Fruit fly (Drosophila melanogaster): ENCODE results near the gene CG45690.
A peak's percentile ranks its signal among the peaks of the same experiment; 100 is the strongest.

CG45690 gene

DNA sequence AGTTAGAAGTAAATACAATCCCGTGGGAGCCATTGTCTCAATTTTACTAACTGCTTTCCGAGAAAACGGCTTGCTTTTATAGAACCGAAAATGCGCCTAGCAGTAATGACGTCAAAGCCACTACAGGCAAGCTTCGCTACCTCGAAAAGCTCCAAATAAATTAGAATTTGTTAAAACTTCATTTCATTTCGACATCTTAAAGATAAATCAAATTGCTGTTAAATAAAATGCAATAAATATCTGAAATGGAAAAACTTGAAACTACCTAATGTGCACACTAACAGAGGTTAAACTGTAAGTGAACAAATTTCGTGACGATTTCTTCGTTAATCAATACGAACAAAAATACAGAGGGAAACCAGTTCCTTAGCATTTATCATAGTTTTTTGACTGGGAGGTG lies 39.9 kb downstream of the CG45690 start, which contains the start of gene CG7300 (continued):
- TF ChIP-seq CG10543 (GFP tag; optimal IDR thresholded peaks at IDR 0.05) (no peak), onecut (GFP tag; IDR thresholded peaks at IDR 0.05) (no peak), Doc3 (GFP tag; IDR thresholded peaks at IDR 0.05; ENCODE audit: partially characterized antibody) (no peak), wdn (GFP tag; IDR thresholded peaks at IDR 0.05) (0 out of 2 replicates have a peak, but pooled peaks have one; percentile 43), toy (GFP tag; IDR thresholded peaks at IDR 0.05) (no peak), Myb (GFP tag; optimal IDR thresholded peaks at IDR 0.05) (peak; percentile 3), CG11456 (GFP tag; IDR thresholded peaks at IDR 0.05) (peak; percentile 76), CG1024 (GFP tag; IDR thresholded peaks at IDR 0.05) (no peak), CG7987 (GFP tag; optimal IDR thresholded peaks at IDR 0.05) (no peak), Xrp1 (GFP tag; IDR thresholded peaks at IDR 0.05) (peak; percentile 68), psq (GFP tag; optimal IDR thresholded peaks at IDR 0.05) (no peak), cato (GFP tag; optimal IDR thresholded peaks at IDR 0.05; ENCODE audit: borderline replicate concordance) (peak; percentile 5), BEAF-32 (GFP tag; optimal IDR thresholded peaks at IDR 0.05) (no peak), Ssrp (tag; optimal IDR thresholded peaks at IDR 0.05) (peak; percentile 39), croc (GFP tag; conservative IDR thresholded peaks at IDR 0.05) (no peak; the same call in 2 of the 3 replicates), Atf6 (GFP tag; IDR thresholded peaks at IDR 0.05) (peak; percentile 68; the same call in 1 of the 2 replicates), CG11696 (GFP tag; IDR thresholded peaks at IDR 0.05) (peak; percentile 38; the same call in 1 of the 2 replicates), CG31388 (GFP tag; optimal IDR thresholded peaks at IDR 0.05) (peak; percentile 27), CG1792 (GFP tag; optimal IDR thresholded peaks at IDR 0.05) (no peak), zfh1 (GFP tag; IDR thresholded peaks at IDR 0.05) (peak; percentile 50; the same call in 2 of the 3 replicates), crol (GFP tag; IDR thresholded peaks at IDR 0.05) (no peak), crc (GFP tag; optimal IDR thresholded peaks at IDR 0.05) (no peak), Chrac-16 (GFP tag; optimal IDR thresholded peaks at IDR 0.05) (peak; percentile 39), CG6683 (GFP tag; optimal IDR thresholded peaks at IDR 0.05) (no peak), grn (GFP tag; optimal IDR thresholded peaks at IDR 0.05) (no peak), CG10321 (GFP tag; IDR thresholded peaks at IDR 0.05) (no peak), CG7745 (tag; optimal IDR thresholded peaks at IDR 0.05) (no peak), CG16813 (GFP tag; IDR thresholded peaks at IDR 0.05; ENCODE audit: partially characterized antibody) (no peak), Hr51 (GFP tag; optimal IDR thresholded peaks at IDR 0.05) (peak; percentile 6 to 40), tna (GFP tag; IDR thresholded peaks at IDR 0.05; ENCODE audit: partially characterized antibody) (no peak), Med (GFP tag) (peak; percentile 93), CG9609 (GFP tag; optimal IDR thresholded peaks at IDR 0.05) (peak; percentile 28), seq (GFP tag; IDR thresholded peaks at IDR 0.05) (no peak), ERR (GFP tag; optimal IDR thresholded peaks at IDR 0.05) (no peak), knrl (GFP tag; IDR thresholded peaks at IDR 0.05; ENCODE audit: partially characterized antibody) (no peak), CG17612 (GFP tag; IDR thresholded peaks at IDR 0.05) (0 out of 2 replicates have a peak, but pooled peaks have one; percentile 25), tx (GFP tag; optimal IDR thresholded peaks at IDR 0.05) (no peak), HLH4C (GFP tag; IDR thresholded peaks at IDR 0.05; ENCODE audit: partially characterized antibody) (no peak), CG3995 (GFP tag; optimal IDR thresholded peaks at IDR 0.05) (no peak), org-1 (GFP tag; optimal IDR thresholded peaks at IDR 0.05) (no peak), gsb-n (tag; optimal IDR thresholded peaks at IDR 0.05) (peak; percentile 32), NfI (GFP tag; optimal IDR thresholded peaks at IDR 0.05) (peak; percentile 46), CG10565 (GFP tag; optimal IDR thresholded peaks at IDR 0.05) (no peak), pzg (GFP tag; optimal IDR thresholded peaks at IDR 0.05) (no peak), kni (GFP tag; optimal IDR thresholded peaks at IDR 0.05) (no peak)

Data from whole organism, embryonic.